Fruit fly (Drosophila melanogaster): ENCODE measurements around the gene bt.

- TF ChIP-seq CG10631 (GFP tag; optimal IDR thresholded peaks at IDR 0.05) (no peak), Gug (GFP tag; IDR thresholded peaks at IDR 0.05) (no peak), CG6854 (GFP tag; optimal IDR thresholded peaks at IDR 0.05) (no peak), CG11294 (GFP tag; IDR thresholded peaks at IDR 0.05) (no peak), CG6792 (GFP tag; optimal IDR thresholded peaks at IDR 0.05) (no peak), CG6808 (GFP tag; optimal IDR thresholded peaks at IDR 0.05) (no peak), acj6 (GFP tag; optimal IDR thresholded peaks at IDR 0.05) (no peak), Sox102F (GFP tag; optimal IDR thresholded peaks at IDR 0.05) (no peak), CG3032 (tag; optimal IDR thresholded peaks at IDR 0.05) (no peak), Eip93F (GFP tag; optimal IDR thresholded peaks at IDR 0.05) (no peak), CG3919 (GFP tag; optimal IDR thresholded peaks at IDR 0.05) (no peak)
Observed at dm6 chr4:706847-707246, 17.4 kb upstream of the bt start.

Measured in whole organism, prepupa.